Worm (Caenorhabditis elegans) whole organism, late embryonic: ENCODE measurements around the gene ctl-2.

ENCODE experiments used
- F13H6.1 ChIP-seq: sonication (generic microtip); optimal IDR thresholded peaks from 2 replicates; lab custom pipeline; 2016; ENCODE audit warnings: missing genetic modification characterization, missing compliant biosample characterization
- T23F11.4 ChIP-seq: fragments of 200-800 bp; sonication (Bioruptor generic); optimal IDR thresholded peaks from 2 replicates; lab custom pipeline; 2018; ENCODE audit warnings: mild to moderate bottlenecking, missing genetic modification characterization, missing compliant biosample characterization
- ceh-31 ChIP-seq: sonication (generic microtip); optimal IDR thresholded peaks from 2 replicates; lab custom pipeline; 2016; ENCODE audit warnings: missing genetic modification characterization, missing compliant biosample characterization
- ceh-9 ChIP-seq: sonication (generic microtip); optimal IDR thresholded peaks from 2 replicates; lab custom pipeline; 2016; ENCODE audit warnings: mild to moderate bottlenecking, missing genetic modification characterization, inconsistent platforms, missing compliant biosample characterization
- elt-2 ChIP-seq: sonication (generic microtip); optimal IDR thresholded peaks from 2 replicates; lab custom pipeline; 2016; ENCODE audit warnings: missing genetic modification reagents, missing genetic modification characterization, missing compliant biosample characterization
- eyg-1 ChIP-seq: sonication (generic microtip); optimal IDR thresholded peaks from 2 replicates; lab custom pipeline; 2016; ENCODE audit warnings: missing genotype, missing genetic modification characterization, missing compliant biosample characterization
- hlh-13 ChIP-seq: fragments of 200-800 bp; sonication (Bioruptor generic); optimal IDR thresholded peaks from 2 replicates; lab custom pipeline; 2018; ENCODE audit warnings: mild to moderate bottlenecking, missing genetic modification characterization, missing compliant biosample characterization
- lin-11 ChIP-seq: fragments of 200-800 bp; sonication (Bioruptor generic); optimal IDR thresholded peaks from 2 replicates; lab custom pipeline; 2018; ENCODE audit warnings: mild to moderate bottlenecking, missing genetic modification characterization, missing compliant biosample characterization
- nhr-11 ChIP-seq: fragments of 150-350 bp; optimal IDR thresholded peaks from 2 replicates; lab custom pipeline; 2014; ENCODE audit warnings: missing biosample characterization, missing genetic modification characterization
- odd-2 ChIP-seq: sonication (generic microtip); optimal IDR thresholded peaks from 2 replicates; lab custom pipeline; 2017; ENCODE audit warnings: antibody characterized with exemption, mild to moderate bottlenecking, missing genetic modification characterization, missing compliant biosample characterization
- pqm-1 ChIP-seq: sonication (generic microtip); optimal IDR thresholded peaks from 2 replicates; lab custom pipeline; 2016; ENCODE audit warnings: missing genetic modification characterization, missing compliant biosample characterization
- tbx-2 ChIP-seq: sonication (generic microtip); optimal IDR thresholded peaks from 2 replicates; lab custom pipeline; 2016; ENCODE audit warnings: missing genetic modification characterization, missing compliant biosample characterization
- unc-55 ChIP-seq: sonication (generic microtip); optimal IDR thresholded peaks from 2 replicates; lab custom pipeline; 2017; ENCODE audit warnings: missing biosample characterization, missing genetic modification reagents, missing genetic modification characterization

DNA sequence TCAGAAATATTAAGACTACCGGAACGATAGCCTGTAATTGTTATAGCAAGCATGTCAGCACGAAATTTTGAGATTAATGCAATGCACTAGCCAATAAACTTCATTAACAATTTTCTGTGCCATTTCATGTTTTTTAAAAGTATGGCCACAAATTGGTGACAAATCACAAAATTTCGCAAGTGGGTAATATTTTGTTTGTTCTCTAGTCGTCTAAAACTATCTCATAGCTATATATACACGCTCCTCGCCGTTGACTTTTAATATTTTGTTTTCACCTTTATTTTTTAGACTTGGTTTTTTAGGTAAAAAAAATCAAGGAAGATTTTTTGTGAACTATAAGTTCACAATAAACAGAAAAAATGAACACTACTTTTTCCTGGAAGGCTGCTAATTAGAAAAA is 11.0 kb downstream of the ctl-2 start:
- TF ChIP-seq F13H6.1 (tag; lab: Kevin White, UChicago) (no peak), tbx-2 (no peak), odd-2 (no peak), ceh-31 (no peak), hlh-13 (GFP tag; lab: Kevin White, UChicago) (no peak), unc-55 (GFP tag; lab: Kevin White, UChicago) (no peak), nhr-11 (no peak), T23F11.4 (GFP tag; lab: Kevin White, UChicago) (no peak), eyg-1 (no peak), ceh-9 (tag; lab: Kevin White, UChicago) (no peak), elt-2 (tag; lab: Kevin White, UChicago) (no peak), pqm-1 (no peak), lin-11 (tag; lab: Kevin White, UChicago) (no peak)
